Worm (Caenorhabditis elegans) whole organism, late embryonic: ENCODE data around the gene C01G5.9.

Experiments used
- ceh-22 ChIP-seq: sonication (generic microtip); optimal IDR thresholded peaks from 2 replicates; lab custom pipeline; 2017; ENCODE audit warnings: missing biosample characterization, missing genetic modification characterization
- ceh-30 ChIP-seq: fragments of 150-350 bp; optimal IDR thresholded peaks from 2 replicates; lab custom pipeline; 2014; ENCODE audit warnings: missing biosample characterization, missing genetic modification characterization
- ceh-34 ChIP-seq: sonication (generic microtip); optimal IDR thresholded peaks from 2 replicates; lab custom pipeline; 2016; ENCODE audit warnings: mild to moderate bottlenecking, missing genetic modification characterization, missing compliant biosample characterization
- ceh-45 ChIP-seq: fragments of 200-800 bp; sonication (Bioruptor generic); IDR thresholded peaks from 2 replicates; pipeline ENCODE4 v1.3.6; 2022; ENCODE audit warnings: missing genetic modification reagents, missing genetic modification characterization, missing compliant biosample characterization
- ceh-9 ChIP-seq: sonication (generic microtip); optimal IDR thresholded peaks from 2 replicates; lab custom pipeline; 2016; ENCODE audit warnings: mild to moderate bottlenecking, missing genetic modification characterization, inconsistent platforms, missing compliant biosample characterization
- gmeb-2 ChIP-seq: sonication (generic microtip); optimal IDR thresholded peaks from 2 replicates; lab custom pipeline; 2016; ENCODE audit warnings: missing genetic modification characterization, inconsistent platforms, missing compliant biosample characterization
- madf-2 ChIP-seq: sonication (generic microtip); optimal IDR thresholded peaks from 2 replicates; lab custom pipeline; 2017; ENCODE audit warnings: missing genetic modification characterization, missing compliant biosample characterization
- nfya-1 ChIP-seq: sonication (generic microtip); optimal IDR thresholded peaks from 2 replicates; lab custom pipeline; 2017; ENCODE audit warnings: missing genetic modification characterization, mild to moderate bottlenecking, missing compliant biosample characterization, antibody characterized with exemption, moderate library complexity
- nhr-11 ChIP-seq: fragments of 150-350 bp; optimal IDR thresholded peaks from 2 replicates; lab custom pipeline; 2014; ENCODE audit warnings: missing biosample characterization, missing genetic modification characterization
- nhr-232 ChIP-seq: sonication (generic microtip); optimal IDR thresholded peaks from 2 replicates; lab custom pipeline; 2016; ENCODE audit warnings: missing genetic modification characterization, missing compliant biosample characterization
- pag-3 ChIP-seq: sonication (generic microtip); optimal IDR thresholded peaks from 2 replicates; lab custom pipeline; 2016; ENCODE audit warnings: missing compliant biosample characterization, missing genetic modification characterization, borderline replicate concordance
- pqm-1 ChIP-seq: sonication (generic microtip); optimal IDR thresholded peaks from 2 replicates; lab custom pipeline; 2016; ENCODE audit warnings: missing genetic modification characterization, missing compliant biosample characterization
- sox-2 ChIP-seq: fragments of 200-800 bp; sonication (Bioruptor generic); IDR thresholded peaks from 2 replicates; pipeline ENCODE4 v1.3.6; 2022; ENCODE audit warnings: missing genetic modification reagents, missing genetic modification characterization, missing compliant biosample characterization
- unc-55 ChIP-seq: sonication (generic microtip); optimal IDR thresholded peaks from 2 replicates; lab custom pipeline; 2017; ENCODE audit warnings: missing biosample characterization, missing genetic modification reagents, missing genetic modification characterization

ce11 chrIV:6480221-6480620 lies 39.5 kb upstream of the C01G5.9 start, which contains the start of gene tyr-6:
- no peak for TF ChIP-seq pag-3 (tag; lab: Kevin White, UChicago)
- no peak for TF ChIP-seq nhr-232 (tag; lab: Kevin White, UChicago)
- TF ChIP-seq ceh-45 = no peak
- TF ChIP-seq pqm-1 (tag; lab: Kevin White, UChicago) = no peak
- TF ChIP-seq ceh-30 (tag; lab: Kevin White, UChicago) = no peak
- TF ChIP-seq sox-2 (GFP tag; lab: Robert Waterston, UW) = no peak
- TF ChIP-seq ceh-9 = no peak
- no peak for TF ChIP-seq nfya-1 (tag; lab: Kevin White, UChicago)
- TF ChIP-seq nhr-11 (tag; lab: Kevin White, UChicago) = no peak
- TF ChIP-seq ceh-22 = no peak
- TF ChIP-seq madf-2 (tag; lab: Kevin White, UChicago) = no peak
- TF ChIP-seq unc-55 (GFP tag; lab: Kevin White, UChicago) = no peak
- no peak for TF ChIP-seq gmeb-2 (tag; lab: Kevin White, UChicago)
- TF ChIP-seq ceh-34 (tag; lab: Kevin White, UChicago) = no peak
